Fruit fly (Drosophila melanogaster) whole organism, adult: Measurements from ENCODE around the gene Rab6.

Experiments
- CG11617 ChIP-seq: fragments of 200-800 bp; sonication (Bioruptor generic); optimal IDR thresholded peaks from 2 replicates; lab custom pipeline; 2017; ENCODE audit warnings: mild to moderate bottlenecking, missing biosample characterization, missing genetic modification reagents, missing genetic modification characterization
- CG12768 ChIP-seq: fragments of 200-800 bp; sonication (Bioruptor generic); optimal IDR thresholded peaks from 2 replicates; lab custom pipeline; 2017; ENCODE audit warnings: missing biosample characterization, missing genetic modification characterization, mild to moderate bottlenecking, moderate library complexity, missing genetic modification reagents
- CG14711 ChIP-seq: fragments of 200-800 bp; sonication (Bioruptor generic); optimal IDR thresholded peaks from 2 replicates; lab custom pipeline; 2018; ENCODE audit warnings: missing biosample characterization, mild to moderate bottlenecking, missing genetic modification characterization, moderate library complexity
- CG1620 ChIP-seq: fragments of 200-800 bp; sonication (Bioruptor generic); optimal IDR thresholded peaks from 2 replicates; lab custom pipeline; 2016; ENCODE audit warnings: missing biosample characterization, missing genetic modification characterization
- CG33017 ChIP-seq: fragments of 200-800 bp; sonication (Bioruptor generic); optimal IDR thresholded peaks from 2 replicates; lab custom pipeline; 2018; ENCODE audit warnings: missing biosample characterization, mild to moderate bottlenecking, missing genetic modification characterization, moderate library complexity
- CG5204 ChIP-seq: fragments of 200-800 bp; sonication (Bioruptor generic); optimal IDR thresholded peaks from 2 replicates; lab custom pipeline; 2016; ENCODE audit warnings: missing biosample characterization, missing genetic modification characterization
- CG7045 ChIP-seq: fragments of 200-800 bp; sonication (Bioruptor generic); optimal IDR thresholded peaks from 2 replicates; lab custom pipeline; 2017; ENCODE audit warnings: missing biosample characterization, mild to moderate bottlenecking, missing genetic modification characterization
- CG7101 ChIP-seq: fragments of 200-800 bp; sonication (Bioruptor generic); optimal IDR thresholded peaks from 2 replicates; lab custom pipeline; 2018; ENCODE audit warnings: missing biosample characterization, mild to moderate bottlenecking, missing genetic modification characterization, moderate library complexity
- Clk ChIP-seq: fragments of 200-800 bp; sonication (Bioruptor generic); optimal IDR thresholded peaks from 2 replicates; lab custom pipeline; 2017; ENCODE audit warnings: missing biosample characterization, missing genetic modification characterization
- Crg-1 ChIP-seq: fragments of 200-800 bp; sonication (Bioruptor generic); optimal IDR thresholded peaks from 2 replicates; lab custom pipeline; 2016; ENCODE audit warnings: missing biosample characterization, missing genetic modification characterization
- Hr96 ChIP-seq: fragments of 200-800 bp; sonication (Bioruptor generic); optimal IDR thresholded peaks from 2 replicates; lab custom pipeline; 2016; ENCODE audit warnings: missing biosample characterization, missing genetic modification characterization
- Mnt ChIP-seq: fragments of 200-800 bp; sonication (Bioruptor generic); optimal IDR thresholded peaks from 2 replicates; lab custom pipeline; 2016; ENCODE audit warnings: missing biosample characterization, mild to moderate bottlenecking, missing genetic modification characterization
- bab1 ChIP-seq: fragments of 200-800 bp; sonication (Bioruptor generic); optimal IDR thresholded peaks from 3 replicates; lab custom pipeline; 2019; ENCODE audit warnings: missing biosample characterization, mild to moderate bottlenecking, missing genetic modification characterization, moderate library complexity
- cic ChIP-seq: fragments of 200-800 bp; sonication (Bioruptor generic); optimal IDR thresholded peaks from 2 replicates; lab custom pipeline; 2017; ENCODE audit warnings: missing biosample characterization, mild to moderate bottlenecking, missing genetic modification characterization, moderate library complexity
- cnc ChIP-seq, 2 experiments: fragments of >200 bp; optimal IDR thresholded peaks; 2 replicates each; lab custom pipeline; 2017
- kay ChIP-seq: fragments of 200-800 bp; sonication (Bioruptor generic); peaks from one replicate; lab custom pipeline; 2016; ENCODE audit warnings: missing biosample characterization, missing genetic modification characterization, borderline replicate concordance
- ovo ChIP-seq: fragments of 200-800 bp; sonication (Bioruptor generic); optimal IDR thresholded peaks from 2 replicates; lab custom pipeline; 2016; ENCODE audit warnings: missing biosample characterization, missing genetic modification characterization
- pad ChIP-seq: fragments of 200-800 bp; sonication (Bioruptor generic); optimal IDR thresholded peaks from 3 replicates; lab custom pipeline; 2017; ENCODE audit warnings: missing biosample characterization, missing genetic modification characterization, mild to moderate bottlenecking, moderate library complexity, missing genetic modification reagents
- tj ChIP-seq: fragments of 200-800 bp; sonication (Bioruptor generic); optimal IDR thresholded peaks from 3 replicates; lab custom pipeline; 2017; ENCODE audit warnings: missing biosample characterization, mild to moderate bottlenecking, missing genetic modification characterization, moderate library complexity
- toe ChIP-seq: fragments of 200-800 bp; sonication (Bioruptor generic); optimal IDR thresholded peaks from 2 replicates; lab custom pipeline; 2016; ENCODE audit warnings: missing biosample characterization, missing genetic modification characterization

The Rab6 gene

dm6 chr2L:12097698-12098097 lies 11.2 kb downstream of the Rab6 start, which contains the start of gene Ced-12:
TSS of gene Ced-12 (plus strand) at chr2L:12097838.
- TF ChIP-seq CG12768 (GFP tag; lab: Kevin White, UChicago), result no peak
- TF ChIP-seq Hr96 (GFP tag; lab: Kevin White, UChicago), result no peak
- peak; percentile 10 for TF ChIP-seq CG14711 (tag; lab: Kevin White, UChicago)
- TF ChIP-seq kay (GFP tag; lab: Kevin White, UChicago), result no peak
- TF ChIP-seq CG7101 (tag; lab: Kevin White, UChicago), result no peak
- TF ChIP-seq CG11617 (GFP tag; lab: Kevin White, UChicago), result peak; percentile 26
- TF ChIP-seq cic (GFP tag; lab: Kevin White, UChicago), result no peak
- no peak for TF ChIP-seq Mnt (GFP tag; lab: Kevin White, UChicago)
- no peak for TF ChIP-seq CG33017 (tag; lab: Kevin White, UChicago)
- peak; percentile 26 for TF ChIP-seq bab1 (GFP tag; lab: Kevin White, UChicago)

dm6 chr2L:12096396-12096813 lies 12.5 kb downstream of the Rab6 start, which contains the start of the genes CG6712 and Mt2:
TSS of gene CG6712 (minus strand) at chr2L:12096511.
TSS of gene Mt2 (plus strand) at chr2L:12096525.
- no peak for TF ChIP-seq ovo (GFP tag; lab: Kevin White, UChicago)
- TF ChIP-seq Clk (GFP tag; lab: Kevin White, UChicago), result no peak
- TF ChIP-seq toe (GFP tag; lab: Kevin White, UChicago), result no peak
- TF ChIP-seq kay (GFP tag; lab: Kevin White, UChicago), result no peak
- no peak for TF ChIP-seq CG5204 (GFP tag; lab: Kevin White, UChicago)
- TF ChIP-seq Hr96 (GFP tag; lab: Kevin White, UChicago), result no peak
- TF ChIP-seq CG7045 (GFP tag; lab: Kevin White, UChicago), result no peak
- no peak for TF ChIP-seq CG33017 (tag; lab: Kevin White, UChicago)
- peak; percentile 31 for TF ChIP-seq CG7101 (tag; lab: Kevin White, UChicago)
- TF ChIP-seq CG14711 (tag; lab: Kevin White, UChicago), result no peak
- peak; percentile 28 for TF ChIP-seq Crg-1 (GFP tag; lab: Kevin White, UChicago)
- TF ChIP-seq Mnt (GFP tag; lab: Kevin White, UChicago), result peak; percentile 99
- TF ChIP-seq CG12768 (GFP tag; lab: Kevin White, UChicago), result peak; percentile 2
- TF ChIP-seq cnc (optimal IDR thresholded peaks at IDR 0.05; lab: Kevin White, UChicago), result no peak
- no peak for TF ChIP-seq CG11617 (GFP tag; lab: Kevin White, UChicago)
- peak; percentile 19 for TF ChIP-seq pad (GFP tag; lab: Kevin White, UChicago)
- TF ChIP-seq cic (GFP tag; lab: Kevin White, UChicago), result peak; percentile 11
- no peak for TF ChIP-seq CG1620
- peak; percentile 1 for TF ChIP-seq bab1 (GFP tag; lab: Kevin White, UChicago)
- no peak for TF ChIP-seq tj (GFP tag; lab: Kevin White, UChicago)

DNA sequence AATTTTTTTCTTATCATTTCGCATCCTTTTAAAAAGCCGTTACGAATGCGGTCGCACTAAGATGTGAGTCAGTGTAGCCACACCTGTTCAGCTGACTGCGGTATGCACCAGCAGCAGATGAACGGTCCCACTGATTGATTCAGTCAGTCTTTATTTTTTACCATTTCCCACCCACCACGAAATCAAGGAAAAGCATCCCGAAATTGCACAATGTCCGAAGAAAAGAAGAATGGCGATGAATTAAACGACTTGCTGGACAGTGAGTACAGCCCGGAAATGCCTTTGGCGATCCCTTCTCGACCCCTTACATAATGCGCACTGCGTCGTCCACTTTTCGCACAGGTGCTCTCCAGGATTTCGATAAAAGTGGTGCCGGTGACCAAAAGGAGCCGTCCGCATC lies 15.3 kb downstream of the Rab6 start:
- TF ChIP-seq CG12768 (GFP tag; lab: Kevin White, UChicago) (no peak), Mnt (GFP tag; lab: Kevin White, UChicago) (peak; percentile 33), bab1 (GFP tag; lab: Kevin White, UChicago) (peak; percentile 44)

DNA sequence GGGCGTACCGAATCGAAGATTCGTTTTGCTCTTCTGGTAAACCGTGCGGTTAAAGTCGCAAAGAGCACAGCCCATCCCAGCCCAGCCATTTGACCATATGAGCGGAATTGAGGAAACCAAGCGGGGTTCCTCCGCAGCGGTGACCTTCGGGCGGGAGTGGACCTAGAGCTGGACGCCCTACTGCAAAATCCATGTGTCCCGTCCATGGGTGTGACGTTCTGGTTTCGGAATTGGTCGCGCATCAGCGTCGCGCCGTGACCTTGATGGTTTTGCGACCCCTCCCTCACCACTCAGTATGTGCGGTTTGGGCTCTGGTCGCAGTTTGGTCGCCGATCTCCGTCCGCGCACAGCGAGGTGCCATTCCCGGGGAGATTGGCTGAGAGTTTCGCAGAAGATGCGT lies 16.2 kb downstream of the Rab6 start:
- TF ChIP-seq CG11617 (GFP tag; lab: Kevin White, UChicago), result no peak
- no peak for TF ChIP-seq cnc (optimal IDR thresholded peaks at IDR 0.05; lab: Kevin White, UChicago)
- TF ChIP-seq CG14711 (tag; lab: Kevin White, UChicago), result no peak
- TF ChIP-seq cic (GFP tag; lab: Kevin White, UChicago), result no peak
- TF ChIP-seq Crg-1 (GFP tag; lab: Kevin White, UChicago), result no peak
- TF ChIP-seq toe (GFP tag; lab: Kevin White, UChicago), result no peak
- TF ChIP-seq Hr96 (GFP tag; lab: Kevin White, UChicago), result no peak
- TF ChIP-seq ovo (GFP tag; lab: Kevin White, UChicago), result no peak
- no peak for TF ChIP-seq tj (GFP tag; lab: Kevin White, UChicago)
- TF ChIP-seq CG33017 (tag; lab: Kevin White, UChicago), result no peak
- no peak for TF ChIP-seq bab1 (GFP tag; lab: Kevin White, UChicago)
- no peak for TF ChIP-seq CG7045 (GFP tag; lab: Kevin White, UChicago)
- no peak for TF ChIP-seq CG7101 (tag; lab: Kevin White, UChicago)
- no peak for TF ChIP-seq CG12768 (GFP tag; lab: Kevin White, UChicago)

DNA sequence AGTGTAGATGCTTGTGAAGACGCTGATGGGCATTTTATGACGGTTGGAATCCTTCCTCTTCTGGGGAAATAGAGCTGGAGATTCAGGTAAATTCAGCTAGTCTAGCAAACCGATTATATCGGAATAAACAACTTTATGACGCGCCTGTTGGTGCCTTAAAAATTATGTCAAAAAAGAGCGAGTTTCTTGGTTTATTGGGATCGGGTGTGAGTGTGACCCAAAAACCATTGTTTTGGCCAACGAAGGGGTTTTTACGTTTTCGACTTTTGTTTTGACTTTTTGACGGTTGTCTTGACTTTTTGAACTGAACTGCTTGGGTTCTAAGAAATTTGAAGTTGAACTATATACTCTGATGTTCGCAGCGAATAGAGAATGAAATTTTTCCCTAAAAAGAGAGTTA lies 16.9 kb downstream of the Rab6 start:
- TF ChIP-seq CG1620 (no peak), pad (GFP tag; lab: Kevin White, UChicago) (no peak), CG7101 (tag; lab: Kevin White, UChicago) (no peak), CG5204 (GFP tag; lab: Kevin White, UChicago) (no peak), ovo (GFP tag; lab: Kevin White, UChicago) (no peak)

- TF ChIP-seq bab1 (GFP tag; lab: Kevin White, UChicago) (no peak), cic (GFP tag; lab: Kevin White, UChicago) (no peak), kay (GFP tag; lab: Kevin White, UChicago) (no peak), tj (GFP tag; lab: Kevin White, UChicago) (no peak), Mnt (GFP tag; lab: Kevin White, UChicago) (no peak), Hr96 (GFP tag; lab: Kevin White, UChicago) (no peak), Crg-1 (GFP tag; lab: Kevin White, UChicago) (no peak), CG11617 (GFP tag; lab: Kevin White, UChicago) (no peak), CG1620 (no peak), CG7045 (GFP tag; lab: Kevin White, UChicago) (no peak), CG33017 (tag; lab: Kevin White, UChicago) (no peak), toe (GFP tag; lab: Kevin White, UChicago) (no peak), ovo (GFP tag; lab: Kevin White, UChicago) (no peak)
Measured at dm6 chr2L:12091522-12091921, 17.4 kb downstream of the Rab6 start, which contains the start of gene Pex19. TSS of gene Pex19 (plus strand) at chr2L:12091822.
